Worm (Caenorhabditis elegans) whole organism, L3 larva: ENCODE measurements around the gene lys-5.

Experiments used
- egl-5 ChIP-seq: fragments of 150-350 bp; optimal IDR thresholded peaks from 2 replicates; lab custom pipeline; 2017; ENCODE audit warnings: missing biosample characterization, missing genetic modification reagents, missing genetic modification characterization, inconsistent platforms
- elt-2 ChIP-seq: sonication (generic microtip); optimal IDR thresholded peaks from 2 replicates; lab custom pipeline; 2016; ENCODE audit warnings: missing genetic modification reagents, mild to moderate bottlenecking, missing genetic modification characterization, missing compliant biosample characterization
- lin-15B ChIP-seq: fragments of 150-350 bp; optimal IDR thresholded peaks from 2 replicates; lab custom pipeline; 2014; ENCODE audit warnings: missing biosample characterization, missing genetic modification characterization
- lsy-12 ChIP-seq: sonication (generic microtip); optimal IDR thresholded peaks from 2 replicates; lab custom pipeline; 2016; ENCODE audit warnings: mild to moderate bottlenecking, missing genetic modification characterization, missing compliant biosample characterization
- nfya-1 ChIP-seq: sonication (generic microtip); optimal IDR thresholded peaks from 2 replicates; lab custom pipeline; 2017; ENCODE audit warnings: missing genetic modification characterization, mild to moderate bottlenecking, missing compliant biosample characterization, antibody characterized with exemption, moderate library complexity; ENCODE audit not compliant: insufficient read depth
- nhr-23 ChIP-seq: fragments of 150-350 bp; optimal IDR thresholded peaks from 2 replicates; lab custom pipeline; 2014; ENCODE audit warnings: missing biosample characterization, missing genetic modification reagents, missing genetic modification characterization
- pha-4 ChIP-seq: fragments of 150-350 bp; optimal IDR thresholded peaks from 2 replicates; lab custom pipeline; 2014; ENCODE audit warnings: missing biosample characterization, missing genetic modification reagents, missing genetic modification characterization
- pqm-1 ChIP-seq: fragments of 150-350 bp; optimal IDR thresholded peaks from 2 replicates; lab custom pipeline; 2017; ENCODE audit warnings: missing biosample characterization, missing genetic modification characterization, inconsistent platforms

The lys-5 gene

ce11 chrIV:11582450-11583166, 42.8 kb downstream of the lys-5 start:
- TF ChIP-seq elt-2 (tag; lab: Kevin White, UChicago) (peak; percentile 69), pha-4 (tag; lab: Kevin White, UChicago) (peak; percentile 19), lsy-12 (tag; lab: Kevin White, UChicago) (no peak), pqm-1 (tag; lab: Kevin White, UChicago) (peak; percentile 77)

DNA sequence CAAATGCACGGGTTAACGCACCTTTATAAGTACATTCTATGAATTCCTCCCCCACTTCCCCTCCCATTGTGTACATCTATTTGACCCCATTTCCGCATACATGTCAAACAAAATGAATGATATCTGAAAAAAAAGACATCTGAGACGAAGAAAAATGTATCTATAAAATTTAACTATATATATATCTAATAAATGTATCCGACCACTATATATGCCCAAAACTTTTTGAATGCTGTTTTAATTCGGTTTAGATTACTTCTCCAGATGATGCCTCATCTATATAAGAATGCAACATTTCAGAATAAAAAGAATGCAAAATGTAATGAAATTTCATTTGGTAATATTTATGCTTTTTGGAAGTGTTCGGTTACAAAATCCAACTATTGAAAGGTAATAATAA, 46.9 kb downstream of the lys-5 start, which contains the start of gene rib-1:
rib-1 (plus strand) TSS at position 301 of the 400 bp plus-strand sequence.
- TF ChIP-seq nhr-23 (tag; lab: Kevin White, UChicago) (no peak), nfya-1 (no peak), egl-5 (no peak)

- TF ChIP-seq pqm-1 (tag; lab: Kevin White, UChicago), result no peak
- peak; percentile 69 for TF ChIP-seq egl-5
- TF ChIP-seq lin-15B (tag; lab: Kevin White, UChicago), result no peak
These were observed 51.1 kb downstream of the lys-5 start for ce11 chrIV:11574331-11574730.
